Worm (Caenorhabditis elegans) whole organism, L4 larva: ENCODE measurements around the gene cpt-5.

Experiments
- F49E8.2 ChIP-seq: sonication (generic microtip); optimal IDR thresholded peaks from 2 replicates; lab custom pipeline; 2016; ENCODE audit warnings: missing compliant biosample characterization, mild to moderate bottlenecking, missing genetic modification characterization, borderline replicate concordance
- T20F7.1 ChIP-seq: fragments of 200-800 bp; sonication (Bioruptor generic); optimal IDR thresholded peaks from 2 replicates; lab custom pipeline; 2018; ENCODE audit warnings: mild to moderate bottlenecking, missing genetic modification characterization, missing compliant biosample characterization
- Y48G9A.11 ChIP-seq: fragments of 200-800 bp; sonication (Bioruptor generic); IDR thresholded peaks from 2 replicates; pipeline ENCODE4 v1.3.6; 2022; ENCODE audit warnings: missing genetic modification reagents, missing genetic modification characterization, missing compliant biosample characterization
- ZK337.2 ChIP-seq: fragments of 200-800 bp; sonication (Bioruptor generic); IDR thresholded peaks from 2 replicates; pipeline ENCODE4 v1.3.6; 2022; ENCODE audit warnings: missing genetic modification reagents, missing genetic modification characterization, missing compliant biosample characterization
- ZK546.5 ChIP-seq, 2 experiments: sonication (generic microtip); optimal IDR thresholded peaks; 2 replicates each; lab custom pipeline; 2017; ENCODE audit warnings: missing biosample characterization in 2 of 2, missing genetic modification characterization in 2 of 2
- aha-1 ChIP-seq: fragments of 150-350 bp; peaks from one replicate; lab custom pipeline; 2014; ENCODE audit warnings: missing biosample characterization, missing genetic modification characterization
- attf-4 ChIP-seq: sonication (generic microtip); optimal IDR thresholded peaks from 3 replicates; lab custom pipeline; 2017; ENCODE audit warnings: missing biosample characterization, missing genetic modification characterization
- ceh-32 ChIP-seq: sonication (generic microtip); optimal IDR thresholded peaks from 2 replicates; lab custom pipeline; 2016; ENCODE audit warnings: mild to moderate bottlenecking, missing genetic modification characterization, missing compliant biosample characterization; ENCODE audit not compliant: poor library complexity
- daf-16 ChIP-seq, 3 experiments: sonication (generic microtip); optimal IDR thresholded peaks; 2 replicates each; lab custom pipeline; 2016 to 2017; ENCODE audit warnings: missing genetic modification characterization in 3 of 3, missing genetic modification reagents in 3 of 3, mild to moderate bottlenecking in 2 of 3, missing compliant biosample characterization in 2 of 3, missing biosample characterization in 1 of 3, moderate library complexity in 1 of 3
- dmd-6 ChIP-seq: fragments of 200-800 bp; sonication (Bioruptor generic); IDR thresholded peaks from 2 replicates; pipeline ENCODE4 v1.3.6; 2022; ENCODE audit warnings: missing genetic modification reagents, missing genetic modification characterization, missing compliant biosample characterization
- duxl-1 ChIP-seq: sonication (generic microtip); optimal IDR thresholded peaks from 2 replicates; lab custom pipeline; 2016; ENCODE audit warnings: mild to moderate bottlenecking, missing genetic modification characterization, moderate library complexity, missing compliant biosample characterization; ENCODE audit not compliant: poor library complexity
- dve-1 ChIP-seq: sonication (generic microtip); optimal IDR thresholded peaks from 2 replicates; lab custom pipeline; 2017; ENCODE audit warnings: antibody characterized with exemption, mild to moderate bottlenecking, missing genetic modification characterization, missing compliant biosample characterization; ENCODE audit not compliant: insufficient read depth
- fos-1 ChIP-seq: fragments of 150-350 bp; optimal IDR thresholded peaks from 2 replicates; lab custom pipeline; 2014; ENCODE audit warnings: missing biosample characterization, missing genetic modification characterization
- gei-8 ChIP-seq: fragments of 200-800 bp; sonication (Bioruptor generic); optimal IDR thresholded peaks from 2 replicates; lab custom pipeline; 2018; ENCODE audit warnings: mild to moderate bottlenecking, missing genetic modification characterization, missing compliant biosample characterization
- hif-1 ChIP-seq, 2 experiments: sonication (generic microtip); optimal IDR thresholded peaks; 2 replicates each; lab custom pipeline; 2016 to 2017; ENCODE audit warnings: missing compliant biosample characterization in 2 of 2, missing genetic modification characterization in 2 of 2, missing genetic modification reagents in 2 of 2, missing genotype in 2 of 2, mild to moderate bottlenecking in 1 of 2
- hlh-11 ChIP-seq: fragments of 200-800 bp; sonication (Bioruptor generic); optimal IDR thresholded peaks from 2 replicates; lab custom pipeline; 2018; ENCODE audit warnings: mild to moderate bottlenecking, missing genetic modification characterization, missing compliant biosample characterization
- hlh-30 ChIP-seq: sonication (generic microtip); optimal IDR thresholded peaks from 2 replicates; lab custom pipeline; 2017; ENCODE audit warnings: antibody characterized with exemption, mild to moderate bottlenecking, missing genetic modification characterization, missing compliant biosample characterization; ENCODE audit not compliant: insufficient read depth
- lim-7 ChIP-seq: fragments of 200-800 bp; sonication (Bioruptor generic); IDR thresholded peaks from 2 replicates; pipeline ENCODE4 v1.3.6; 2022; ENCODE audit warnings: missing genetic modification characterization, missing compliant biosample characterization
- lin-1 ChIP-seq: fragments of 200-800 bp; sonication (Bioruptor generic); IDR thresholded peaks from 2 replicates; pipeline ENCODE4 v1.3.6; 2022; ENCODE audit warnings: missing genetic modification reagents, missing genetic modification characterization, missing compliant biosample characterization
- lin-13 ChIP-seq: fragments of 150-350 bp; optimal IDR thresholded peaks from 2 replicates; lab custom pipeline; 2014; ENCODE audit warnings: missing biosample characterization, missing genetic modification reagents, missing genetic modification characterization
- mep-1 ChIP-seq: fragments of 150-350 bp; sonication (generic microtip); optimal IDR thresholded peaks from 3 replicates; lab custom pipeline; 2014; ENCODE audit warnings: missing biosample characterization, missing genetic modification characterization
- nhr-28 ChIP-seq: fragments of 150-350 bp; optimal IDR thresholded peaks from 2 replicates; lab custom pipeline; 2014; ENCODE audit warnings: missing biosample characterization, missing genetic modification characterization
- nhr-6 ChIP-seq: fragments of 150-350 bp; optimal IDR thresholded peaks from 2 replicates; lab custom pipeline; 2014; ENCODE audit warnings: missing biosample characterization, missing genetic modification characterization
- nhr-76 ChIP-seq: fragments of 150-350 bp; optimal IDR thresholded peaks from 2 replicates; lab custom pipeline; 2014; ENCODE audit warnings: missing biosample characterization, missing genetic modification characterization
- nhr-77 ChIP-seq: fragments of 150-350 bp; optimal IDR thresholded peaks from 2 replicates; lab custom pipeline; 2014; ENCODE audit warnings: missing biosample characterization, missing genetic modification characterization
- php-3 ChIP-seq: fragments of 200-800 bp; sonication (Bioruptor generic); IDR thresholded peaks from 2 replicates; pipeline ENCODE4 v1.3.6; 2022; ENCODE audit warnings: missing genetic modification reagents, missing genetic modification characterization, missing compliant biosample characterization
- pqm-1 ChIP-seq: sonication (generic microtip); optimal IDR thresholded peaks from 2 replicates; lab custom pipeline; 2017; ENCODE audit warnings: missing biosample characterization, missing genetic modification characterization
- rbr-2 ChIP-seq: sonication (generic microtip); optimal IDR thresholded peaks from 2 replicates; lab custom pipeline; 2016; ENCODE audit warnings: missing genotype, missing genetic modification characterization, missing compliant biosample characterization
- saeg-2 ChIP-seq: fragments of 200-800 bp; sonication (Bioruptor generic); IDR thresholded peaks from 2 replicates; pipeline ENCODE4 v1.3.6; 2022; ENCODE audit warnings: missing genetic modification reagents, missing genetic modification characterization, missing compliant biosample characterization
- snpc-1.2 ChIP-seq: fragments of 200-800 bp; sonication (Bioruptor generic); IDR thresholded peaks from 2 replicates; pipeline ENCODE4 v1.3.6; 2022; ENCODE audit warnings: missing genetic modification reagents, missing genetic modification characterization, missing compliant biosample characterization
- tra-1 ChIP-seq: fragments of 200-800 bp; sonication (Bioruptor generic); IDR thresholded peaks from 2 replicates; pipeline ENCODE4 v1.3.6; 2022; ENCODE audit warnings: missing genetic modification reagents, missing genetic modification characterization, missing compliant biosample characterization
- vab-7 ChIP-seq: fragments of 200-800 bp; sonication (Bioruptor generic); IDR thresholded peaks from 2 replicates; pipeline ENCODE4 v1.3.6; 2022; ENCODE audit warnings: missing genetic modification reagents, missing genetic modification characterization, missing compliant biosample characterization
- zfp-2 ChIP-seq: sonication (generic microtip); optimal IDR thresholded peaks from 2 replicates; lab custom pipeline; 2016; ENCODE audit warnings: mild to moderate bottlenecking, missing genetic modification characterization, missing compliant biosample characterization
- zfp-3 ChIP-seq: fragments of 200-800 bp; sonication (Bioruptor generic); conservative IDR thresholded peaks from 2 replicates; pipeline ENCODE4 v1.3.6; 2022; ENCODE audit warnings: missing genetic modification reagents, missing genetic modification characterization, missing compliant biosample characterization
- zip-2 ChIP-seq: fragments of 150-350 bp; optimal IDR thresholded peaks from 2 replicates; lab custom pipeline; 2014; ENCODE audit warnings: missing biosample characterization, missing genetic modification characterization

Gene cpt-5

ce11 chrV:13893583-13893982 is 20.6 kb downstream of the cpt-5 start:
- TF ChIP-seq nhr-6 (tag; lab: Kevin White, UChicago), result peak; percentile 12
- peak; percentile 75 for TF ChIP-seq aha-1 (tag; lab: Kevin White, UChicago)
- TF ChIP-seq hif-1 (tag; optimal IDR thresholded peaks at IDR 0.05; lab: Kevin White, UChicago), result no peak
- TF ChIP-seq dve-1 (tag; lab: Kevin White, UChicago), result peak; percentile 53
- peak; percentile 61 for TF ChIP-seq nhr-77
- TF ChIP-seq lin-1, result peak; percentile 80
- no peak for TF ChIP-seq ceh-32 (tag; lab: Kevin White, UChicago)
- peak; percentile 88 for TF ChIP-seq pqm-1 (tag; lab: Kevin White, UChicago)
- peak; percentile 62 for TF ChIP-seq hlh-11 (tag; lab: Kevin White, UChicago)
- no peak for TF ChIP-seq gei-8 (GFP tag; lab: Kevin White, UChicago)
- TF ChIP-seq duxl-1 (tag; lab: Kevin White, UChicago), result peak; percentile 6
- no peak for TF ChIP-seq Y48G9A.11 (GFP tag; lab: Robert Waterston, UW)
- TF ChIP-seq php-3 (GFP tag; lab: Robert Waterston, UW), result peak; percentile 86
- TF ChIP-seq nhr-28 (tag; lab: Kevin White, UChicago), result peak; percentile 65
- TF ChIP-seq dmd-6 (GFP tag; lab: Robert Waterston, UW), result peak; percentile 87
- TF ChIP-seq zip-2 (tag; lab: Kevin White, UChicago), result no peak
- TF ChIP-seq fos-1 (tag; lab: Kevin White, UChicago), result no peak
- TF ChIP-seq tra-1 (GFP tag; lab: Robert Waterston, UW), result 0 out of 2 replicates have a peak, but pooled peaks have one; percentile 10
- no peak for TF ChIP-seq lim-7 (GFP tag; lab: Robert Waterston, UW)

DNA sequence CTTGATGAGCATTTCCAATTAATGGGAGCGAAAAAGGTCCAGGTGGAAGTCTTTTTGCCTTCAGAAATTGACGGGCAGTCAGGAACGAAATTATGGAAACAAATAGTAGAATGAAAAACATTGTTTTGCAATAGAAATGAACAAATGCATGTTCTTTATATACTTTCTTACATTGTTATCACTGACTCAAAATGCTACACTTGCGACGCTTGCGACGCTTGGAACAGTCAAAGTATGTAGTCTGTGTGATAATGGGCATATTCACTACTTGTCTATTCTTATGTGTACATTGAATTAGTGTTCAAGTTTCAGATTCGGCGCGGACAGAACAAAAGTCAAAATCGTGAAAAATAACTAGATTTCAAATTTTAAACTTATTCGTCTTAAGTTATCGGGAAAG is 25.4 kb downstream of the cpt-5 start, which contains the start of gene cyp-35C1:
Gene cyp-35C1 (minus strand): TSS at position 132 of the 400 bp plus-strand sequence.
- peak; percentile 69 for TF ChIP-seq nhr-77
- peak; percentile 12 for TF ChIP-seq pqm-1 (tag; lab: Kevin White, UChicago)
- no peak for TF ChIP-seq daf-16 (GFP tag; optimal IDR thresholded peaks at IDR 0.05; lab: Kevin White, UChicago)
- TF ChIP-seq daf-16 (tag; optimal IDR thresholded peaks at IDR 0.05; lab: Kevin White, UChicago), result peak; percentile 39
- TF ChIP-seq T20F7.1 (GFP tag; lab: Kevin White, UChicago), result no peak
- TF ChIP-seq hlh-11 (tag; lab: Kevin White, UChicago), result peak; percentile 15
- TF ChIP-seq dmd-6 (GFP tag; lab: Robert Waterston, UW), result 0 out of 2 replicates have a peak, but pooled peaks have one; percentile 11
- peak; percentile 49 for TF ChIP-seq aha-1 (tag; lab: Kevin White, UChicago)
- TF ChIP-seq ZK546.5 (tag; optimal IDR thresholded peaks at IDR 0.05; lab: Kevin White, UChicago), result no peak
- TF ChIP-seq nhr-28 (tag; lab: Kevin White, UChicago), result peak; percentile 93
- no peak for TF ChIP-seq zfp-2
- peak; percentile 19 for TF ChIP-seq dve-1 (tag; lab: Kevin White, UChicago)
- 0 out of 2 replicates have a peak, but pooled peaks have one; percentile 33 for TF ChIP-seq saeg-2
- no peak for TF ChIP-seq duxl-1 (tag; lab: Kevin White, UChicago)

DNA sequence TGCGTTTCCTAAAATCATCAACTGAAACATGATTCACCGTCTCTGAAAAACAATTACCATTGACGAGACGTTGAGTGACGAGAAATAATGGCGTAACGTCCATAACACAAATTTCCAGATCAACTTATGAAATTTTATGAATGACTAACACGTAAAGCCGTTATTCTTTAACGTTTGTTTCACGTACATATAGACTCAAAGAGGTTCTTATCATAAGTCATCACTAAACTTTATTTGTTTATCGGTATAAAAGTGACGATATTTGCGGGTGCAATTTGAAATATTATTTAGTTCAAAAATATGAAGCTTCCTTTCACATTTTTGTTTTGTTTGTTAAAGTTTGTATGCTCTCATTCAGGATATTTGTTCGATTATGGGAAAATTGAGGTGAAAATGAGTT is 26.2 kb downstream of the cpt-5 start, which contains the start of gene oac-3:
Gene oac-3 (plus strand): TSS at position 301 of the 400 bp plus-strand sequence.
- TF ChIP-seq vab-7 (GFP tag; lab: Robert Waterston, UW) (no peak), lin-13 (GFP tag; lab: Kevin White, UChicago) (no peak), attf-4 (tag; lab: Kevin White, UChicago) (no peak), ZK546.5 (tag; optimal IDR thresholded peaks at IDR 0.05; lab: Kevin White, UChicago) (no peak), ZK337.2 (GFP tag; lab: Robert Waterston, UW) (no peak), snpc-1.2 (GFP tag; lab: Robert Waterston, UW) (no peak), rbr-2 (tag; lab: Kevin White, UChicago) (no peak), mep-1 (tag; lab: Kevin White, UChicago) (no peak), nhr-76 (tag; lab: Kevin White, UChicago) (no peak), zfp-3 (GFP tag; lab: Robert Waterston, UW) (no peak)

ce11 chrV:13902495-13902894 is 29.5 kb downstream of the cpt-5 start, which contains the start of gene C06B3.1:
Gene C06B3.1, plus strand, starts transcription at chrV:13902795.
- TF ChIP-seq hlh-30 (tag; lab: Kevin White, UChicago) (no peak), F49E8.2 (no peak)
- TF ChIP-seq, all 104 proteins: peak for 0
